Worm (Caenorhabditis elegans): Measurements from ENCODE around the gene K02F6.3.
"Not testable (repeated sequence)": the region's sequence is repeated elsewhere in the genome, so short reads cannot be mapped to it uniquely, and the experiment has no call there.

The K02F6.3 gene

ce11 chrII:2585493-2585892 lies 39.5 kb downstream of the K02F6.3 start, which contains the start of gene sri-36:
Gene sri-36 (minus strand): TSS chrII:2585593.
- no peak for TF ChIP-seq bed-2 (GFP tag; IDR thresholded peaks at IDR 0.05)
- TF ChIP-seq F23B12.7 (tag; optimal IDR thresholded peaks at IDR 0.05; ENCODE audit: insufficient read depth): no peak
- no peak for TF ChIP-seq lsl-1 (GFP tag; optimal IDR thresholded peaks at IDR 0.05)

- no peak for TF ChIP-seq nhr-120 (GFP tag; IDR thresholded peaks at IDR 0.05)
- peak; percentile 62 for TF ChIP-seq nhr-80 (tag; optimal IDR thresholded peaks at IDR 0.05)
- peak; percentile 38; the same call in 1 of the 2 replicates for TF ChIP-seq cebp-1 (GFP tag; IDR thresholded peaks at IDR 0.05)
- TF ChIP-seq cebp-1 (tag; optimal IDR thresholded peaks at IDR 0.05): peak; percentile 83
- no peak for TF ChIP-seq sea-2 (GFP tag; IDR thresholded peaks at IDR 0.05)
- no peak for TF ChIP-seq lir-1 (GFP tag; conservative IDR thresholded peaks at IDR 0.05)
- peak; percentile 94 for TF ChIP-seq atf-7 (tag; optimal IDR thresholded peaks at IDR 0.05)
- no peak for TF ChIP-seq let-526 (GFP tag; IDR thresholded peaks at IDR 0.05)
These were observed 41.0 kb downstream of the K02F6.3 start, which contains the start of the genes F33H12.7 and sri-39 for ce11 chrII:2586861-2587554. Gene F33H12.7 (minus strand): TSS chrII:2586911. Gene sri-39 (plus strand): TSS chrII:2587504.

- not testable (repeated sequence) for TF ChIP-seq tbp1 (GFP tag; optimal IDR thresholded peaks at IDR 0.05); snpc-1.1 (tag; optimal IDR thresholded peaks at IDR 0.05; ENCODE audit: insufficient read depth); nhr-120 (GFP tag; IDR thresholded peaks at IDR 0.05)
These were observed 54.2 kb downstream of the K02F6.3 start, which contains the start of gene F33H12.1 for ce11 chrII:2600176-2600575. Gene F33H12.1 (plus strand): TSS chrII:2600476.

ce11 chrII:2600931-2601330 lies 54.9 kb downstream of the K02F6.3 start:
- TF ChIP-seq B0261.1 (tag; optimal IDR thresholded peaks at IDR 0.05) (no peak), K11D2.4 (GFP tag; IDR thresholded peaks at IDR 0.05) (no peak), ceh-91 (GFP tag; IDR thresholded peaks at IDR 0.05) (no peak), mes-4 (tag; optimal IDR thresholded peaks at IDR 0.05) (no peak), madf-3 (GFP tag; IDR thresholded peaks at IDR 0.05) (no peak)

All from whole organism, young adult.